Worm (Caenorhabditis elegans) whole organism, L3 larva: Measurements from ENCODE around the gene C34C12.1.

Experiments
- ama-1 ChIP-seq: fragments of 150-350 bp; optimal IDR thresholded peaks from 2 replicates; lab custom pipeline; 2018
- ceh-28 ChIP-seq: fragments of 150-350 bp; optimal IDR thresholded peaks from 2 replicates; lab custom pipeline; 2014; ENCODE audit warnings: missing biosample characterization, missing genetic modification reagents, missing genetic modification characterization
- ceh-82 ChIP-seq: fragments of 150-350 bp; optimal IDR thresholded peaks from 2 replicates; lab custom pipeline; 2014; ENCODE audit warnings: missing biosample characterization, missing genetic modification characterization
- elt-2 ChIP-seq: sonication (generic microtip); optimal IDR thresholded peaks from 2 replicates; lab custom pipeline; 2016; ENCODE audit warnings: missing genetic modification reagents, mild to moderate bottlenecking, missing genetic modification characterization, missing compliant biosample characterization
- elt-3 ChIP-seq, 3 experiments: fragments of 150-350 bp in 1 of 3; sonication (generic microtip) in 2 of 3; optimal IDR thresholded peaks; 2 replicates in 2 of 3; 4 replicates in 1 of 3; lab custom pipeline; 2014 to 2017; ENCODE audit warnings: missing biosample characterization in 3 of 3, missing genetic modification characterization in 3 of 3
- fos-1 ChIP-seq: fragments of 150-350 bp; optimal IDR thresholded peaks from 2 replicates; lab custom pipeline; 2014; ENCODE audit warnings: missing biosample characterization, missing genetic modification characterization
- lin-39 ChIP-seq: fragments of 150-350 bp; optimal IDR thresholded peaks from 2 replicates; lab custom pipeline; 2018; ENCODE audit warnings: missing biosample characterization, missing genetic modification reagents, missing genetic modification characterization
- unc-39 ChIP-seq: sonication (generic microtip); optimal IDR thresholded peaks from 4 replicates; lab custom pipeline; 2017; ENCODE audit warnings: missing biosample characterization, missing genetic modification characterization

DNA sequence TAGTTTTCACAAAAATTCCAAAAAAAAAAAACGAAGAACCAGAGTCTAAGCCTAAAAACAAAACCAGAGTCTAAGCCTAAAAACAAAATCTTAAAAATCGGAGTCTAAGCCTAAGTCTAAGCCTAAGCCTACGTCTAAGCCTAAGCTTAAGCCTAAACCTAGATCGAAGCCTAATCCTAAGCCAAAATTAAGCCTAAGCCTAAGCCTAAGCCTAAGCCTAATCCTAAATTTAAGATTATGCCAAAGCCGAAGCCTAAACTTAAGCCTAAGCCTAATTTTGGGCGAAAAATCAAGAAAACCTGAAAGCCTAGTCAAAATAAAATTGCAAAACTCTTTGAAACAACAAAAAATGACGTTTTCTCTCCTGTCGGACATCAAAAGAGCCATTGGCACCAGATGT, 23.2 kb downstream of the C34C12.1 start:
- TF ChIP-seq unc-39 (tag; lab: Kevin White, UChicago) (no peak), ceh-28 (tag; lab: Kevin White, UChicago) (no peak), fos-1 (tag; lab: Kevin White, UChicago) (no peak), elt-3 (tag; optimal IDR thresholded peaks at IDR 0.05; lab: Kevin White, UChicago) (no peak), ama-1 (lab: Kevin White, UChicago) (no peak), lin-39 (tag; lab: Kevin White, UChicago) (no peak), elt-2 (tag; lab: Kevin White, UChicago) (no peak), ceh-82 (no peak)
